Worm (Caenorhabditis elegans) whole organism, midembryonic: ENCODE results near the gene clec-38.

ENCODE experiments used
- T22C8.4 ChIP-seq: fragments of 200-800 bp; sonication (Bioruptor generic); IDR thresholded peaks from 2 replicates; pipeline ENCODE4 v1.3.6; 2022; ENCODE audit warnings: missing genetic modification characterization, missing compliant biosample characterization
- cog-1 ChIP-seq: sonication (generic microtip); optimal IDR thresholded peaks from 2 replicates; lab custom pipeline; 2016; ENCODE audit warnings: missing genetic modification characterization, missing compliant biosample characterization
- flt-1 ChIP-seq: fragments of 200-800 bp; sonication (Bioruptor generic); IDR thresholded peaks from 2 replicates; pipeline ENCODE4 v1.3.6; 2022; ENCODE audit warnings: missing genetic modification characterization, missing compliant biosample characterization
- klf-2 ChIP-seq: fragments of 200-800 bp; sonication (Bioruptor generic); conservative IDR thresholded peaks from 2 replicates; pipeline ENCODE4 v1.3.6; 2022; ENCODE audit warnings: missing genetic modification reagents, missing genetic modification characterization, missing compliant biosample characterization
- med-1 ChIP-seq: sonication (generic microtip); optimal IDR thresholded peaks from 2 replicates; lab custom pipeline; 2017; ENCODE audit warnings: missing genetic modification characterization, mild to moderate bottlenecking, missing compliant biosample characterization, antibody characterized with exemption, missing genetic modification reagents; ENCODE audit not compliant: insufficient read depth
- ref-1 ChIP-seq: fragments of 200-800 bp; sonication (Bioruptor generic); conservative IDR thresholded peaks from 2 replicates; pipeline ENCODE4 v1.3.6; 2022; ENCODE audit warnings: missing genetic modification reagents, missing genetic modification characterization, missing compliant biosample characterization
- tab-1 ChIP-seq: fragments of 200-800 bp; sonication (Bioruptor generic); IDR thresholded peaks from 2 replicates; pipeline ENCODE4 v1.3.6; 2022; ENCODE audit warnings: missing genetic modification characterization, missing compliant biosample characterization
- ztf-23 ChIP-seq: fragments of 200-800 bp; sonication (Bioruptor generic); IDR thresholded peaks from 2 replicates; pipeline ENCODE4 v1.3.6; 2022; ENCODE audit warnings: missing genetic modification reagents, missing genetic modification characterization, missing compliant biosample characterization
- ztf-29 ChIP-seq: fragments of 200-800 bp; sonication (Bioruptor generic); IDR thresholded peaks from 2 replicates; pipeline ENCODE4 v1.3.6; 2022; ENCODE audit warnings: missing genetic modification reagents, missing genetic modification characterization, missing compliant biosample characterization

clec-38 gene

DNA sequence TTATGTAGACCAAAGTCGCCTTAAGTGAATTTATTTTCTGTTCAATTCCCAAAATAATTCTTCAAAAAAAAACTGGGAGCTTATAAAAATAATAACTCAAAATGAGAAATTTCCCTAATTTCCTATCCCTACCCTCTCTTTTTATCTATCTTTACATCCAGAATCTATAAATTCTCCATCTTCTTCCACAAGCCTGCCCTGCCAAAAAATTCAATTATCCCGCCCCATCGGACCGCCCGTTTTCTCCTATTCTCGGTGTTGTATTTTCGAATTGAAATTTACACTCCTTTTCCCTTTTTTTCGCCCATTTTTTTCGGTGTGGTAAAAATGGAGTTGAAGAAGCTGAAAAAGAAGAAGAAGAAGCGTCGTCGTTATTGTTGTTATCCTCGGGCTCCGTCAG is 14.1 kb upstream of the clec-38 start:
- TF ChIP-seq flt-1 (GFP tag; lab: Robert Waterston, UW), result no peak
- no peak for TF ChIP-seq ztf-23 (GFP tag; lab: Robert Waterston, UW)
- TF ChIP-seq T22C8.4 (GFP tag; lab: Robert Waterston, UW), result no peak
- no peak for TF ChIP-seq ref-1 (GFP tag; lab: Robert Waterston, UW)
- TF ChIP-seq tab-1 (GFP tag; lab: Robert Waterston, UW), result no peak
- no peak for TF ChIP-seq med-1 (GFP tag; lab: Kevin White, UChicago)
- TF ChIP-seq ztf-29 (GFP tag; lab: Robert Waterston, UW), result no peak
- TF ChIP-seq cog-1 (tag; lab: Kevin White, UChicago), result no peak
- no peak for TF ChIP-seq klf-2 (GFP tag; lab: Robert Waterston, UW)

DNA sequence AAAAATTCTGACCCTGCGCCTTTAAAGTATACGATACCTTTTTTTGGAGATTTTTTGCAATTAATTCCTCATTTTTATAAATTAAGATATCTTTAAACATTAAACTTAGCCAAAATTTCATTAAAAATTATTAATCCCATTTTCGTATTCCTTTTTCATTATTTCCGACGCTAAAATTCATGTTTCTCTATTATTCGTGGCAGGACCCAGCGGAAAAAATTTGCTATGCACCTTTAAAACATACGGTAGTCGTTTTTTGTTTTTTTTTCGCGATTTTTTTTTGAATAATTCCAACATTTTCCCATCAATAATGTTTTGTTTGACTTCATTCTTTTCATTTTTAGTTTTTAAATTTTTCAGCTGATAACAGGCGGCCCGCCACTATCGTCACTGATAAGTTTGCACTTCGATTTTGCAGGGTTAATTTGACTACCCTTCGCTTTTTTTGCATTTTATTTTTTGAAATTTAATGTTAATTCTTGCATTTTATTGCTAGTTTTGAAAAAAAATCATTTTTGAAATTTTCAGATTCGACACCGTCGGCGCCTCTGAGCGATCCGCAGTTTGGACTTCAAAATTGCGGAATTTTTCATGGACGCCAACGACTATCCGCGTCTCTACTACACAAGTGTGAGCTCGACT is 11.7 kb upstream of the clec-38 start, which contains the start of gene dkf-2:
dkf-2 (plus strand) TSS at position 592 of the 642 bp plus-strand sequence.
- TF ChIP-seq klf-2 (GFP tag; lab: Robert Waterston, UW), result no peak

DNA sequence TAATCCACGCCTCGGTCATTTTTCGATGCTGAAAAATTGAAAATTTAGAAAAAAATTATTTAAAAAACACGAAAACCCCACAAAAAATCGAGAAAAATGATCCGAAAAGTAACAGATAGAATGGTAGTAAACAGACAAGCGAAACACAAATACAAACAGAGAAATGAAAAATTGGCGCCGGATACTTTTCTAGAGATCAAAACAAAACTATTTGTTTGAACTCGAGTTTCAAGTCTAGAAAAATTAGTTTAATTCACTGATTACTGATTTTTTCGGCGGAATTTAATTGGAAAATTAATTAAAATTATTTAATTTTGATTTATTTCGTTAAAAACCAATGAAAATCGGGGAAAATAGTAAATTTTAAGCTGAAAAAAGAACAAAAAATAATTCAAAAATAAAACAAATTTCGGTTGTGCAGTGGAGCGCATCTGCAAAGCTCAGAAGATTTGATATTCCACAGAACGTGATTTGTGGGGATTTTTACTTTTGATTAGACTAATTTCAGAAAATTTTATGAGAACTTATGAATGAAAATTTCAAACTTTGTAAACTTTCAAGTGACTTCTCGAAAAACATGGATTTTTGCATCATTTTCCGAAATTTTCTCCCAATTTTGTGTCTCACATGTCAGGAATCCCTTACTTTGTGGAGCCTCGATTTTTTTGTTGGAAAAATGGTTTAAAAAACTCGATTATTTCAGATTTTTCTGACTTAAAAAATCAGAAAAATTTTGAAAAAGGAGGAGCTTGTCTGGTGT is 11.0 kb upstream of the clec-38 start, which contains the start of gene gyg-2:
gyg-2 (minus strand) TSS at position 28 of the 760 bp plus-strand sequence.
- TF ChIP-seq ref-1 (GFP tag; lab: Robert Waterston, UW) (no peak), T22C8.4 (GFP tag; lab: Robert Waterston, UW) (no peak)

DNA sequence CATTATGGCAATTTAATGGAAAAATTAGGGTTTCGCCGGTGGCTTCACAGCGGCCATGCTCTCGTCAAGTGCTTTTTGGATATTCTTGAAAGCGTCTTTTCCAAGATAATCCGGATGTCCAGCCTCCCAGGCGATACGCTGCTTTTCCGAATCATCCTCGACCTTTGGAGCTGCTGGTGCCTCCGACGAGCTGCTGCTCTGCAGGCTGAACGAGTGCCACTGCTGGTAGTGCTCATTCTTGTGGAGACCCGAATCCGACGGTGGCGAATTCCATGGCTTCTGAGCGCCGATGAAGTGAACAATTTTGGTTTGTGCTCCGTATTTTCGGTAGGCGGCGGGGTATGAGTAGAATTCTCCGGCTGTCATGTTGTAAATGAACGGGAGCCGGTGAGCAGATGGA is 9.8 kb upstream of the clec-38 start:
- no peak for TF ChIP-seq tab-1 (GFP tag; lab: Robert Waterston, UW)
- TF ChIP-seq cog-1 (tag; lab: Kevin White, UChicago), result no peak
- no peak for TF ChIP-seq klf-2 (GFP tag; lab: Robert Waterston, UW)
- TF ChIP-seq ztf-23 (GFP tag; lab: Robert Waterston, UW), result no peak
- no peak for TF ChIP-seq med-1 (GFP tag; lab: Kevin White, UChicago)
- no peak for TF ChIP-seq ref-1 (GFP tag; lab: Robert Waterston, UW)
- no peak for TF ChIP-seq T22C8.4 (GFP tag; lab: Robert Waterston, UW)
- no peak for TF ChIP-seq ztf-29 (GFP tag; lab: Robert Waterston, UW)
- no peak for TF ChIP-seq flt-1 (GFP tag; lab: Robert Waterston, UW)

DNA sequence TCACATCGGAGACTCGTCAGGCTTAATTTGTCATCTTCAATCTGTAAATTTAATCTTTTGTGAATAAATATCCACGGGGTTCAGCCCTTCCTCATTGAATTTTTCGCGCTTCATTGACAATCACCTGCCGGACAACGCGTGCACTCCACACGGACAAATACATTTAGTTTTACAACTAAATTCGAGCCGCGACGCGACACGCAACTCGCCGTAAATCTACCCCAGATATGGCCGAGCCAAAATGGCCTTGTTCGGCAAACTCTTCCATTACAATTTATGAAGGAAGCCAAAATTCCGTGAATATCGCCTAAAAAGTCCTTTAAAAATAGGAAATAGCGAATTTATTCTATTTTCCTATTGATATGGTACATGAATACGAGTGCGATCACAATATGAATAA is 9.4 kb upstream of the clec-38 start:
- no peak for TF ChIP-seq ref-1 (GFP tag; lab: Robert Waterston, UW)
- no peak for TF ChIP-seq cog-1 (tag; lab: Kevin White, UChicago)
- no peak for TF ChIP-seq flt-1 (GFP tag; lab: Robert Waterston, UW)
- TF ChIP-seq tab-1 (GFP tag; lab: Robert Waterston, UW), result no peak
- TF ChIP-seq T22C8.4 (GFP tag; lab: Robert Waterston, UW), result no peak
- TF ChIP-seq med-1 (GFP tag; lab: Kevin White, UChicago), result no peak
- TF ChIP-seq ztf-29 (GFP tag; lab: Robert Waterston, UW), result no peak
- TF ChIP-seq klf-2 (GFP tag; lab: Robert Waterston, UW), result no peak
- TF ChIP-seq ztf-23 (GFP tag; lab: Robert Waterston, UW), result no peak

DNA sequence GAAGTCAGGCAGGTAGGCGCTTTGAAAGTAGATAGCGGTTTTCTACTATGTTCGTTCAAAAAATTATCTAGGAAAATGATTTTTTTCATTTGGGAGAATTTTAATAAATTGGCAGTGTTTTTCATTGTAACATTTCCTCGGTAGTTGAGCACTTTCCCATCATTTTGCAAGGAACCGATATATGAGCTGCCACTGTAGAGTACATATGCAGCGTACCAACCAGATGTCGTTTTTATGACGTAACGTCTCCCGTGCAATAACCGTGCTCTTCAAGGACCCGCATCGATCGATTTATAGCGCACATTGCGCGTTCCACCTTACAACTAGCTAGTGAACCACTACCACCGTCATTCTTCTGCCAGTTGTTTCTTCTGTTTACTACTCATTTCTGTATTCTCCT is 6.7 kb upstream of the clec-38 start, which contains the start of gene T25E12.6:
T25E12.6 (plus strand) TSS at position 301 of the 400 bp plus-strand sequence.
- TF ChIP-seq ztf-23 (GFP tag; lab: Robert Waterston, UW) (no peak), klf-2 (GFP tag; lab: Robert Waterston, UW) (no peak), T22C8.4 (GFP tag; lab: Robert Waterston, UW) (no peak), ref-1 (GFP tag; lab: Robert Waterston, UW) (no peak), flt-1 (GFP tag; lab: Robert Waterston, UW) (no peak), cog-1 (tag; lab: Kevin White, UChicago) (no peak), med-1 (GFP tag; lab: Kevin White, UChicago) (no peak), tab-1 (GFP tag; lab: Robert Waterston, UW) (no peak), ztf-29 (GFP tag; lab: Robert Waterston, UW) (no peak)

DNA sequence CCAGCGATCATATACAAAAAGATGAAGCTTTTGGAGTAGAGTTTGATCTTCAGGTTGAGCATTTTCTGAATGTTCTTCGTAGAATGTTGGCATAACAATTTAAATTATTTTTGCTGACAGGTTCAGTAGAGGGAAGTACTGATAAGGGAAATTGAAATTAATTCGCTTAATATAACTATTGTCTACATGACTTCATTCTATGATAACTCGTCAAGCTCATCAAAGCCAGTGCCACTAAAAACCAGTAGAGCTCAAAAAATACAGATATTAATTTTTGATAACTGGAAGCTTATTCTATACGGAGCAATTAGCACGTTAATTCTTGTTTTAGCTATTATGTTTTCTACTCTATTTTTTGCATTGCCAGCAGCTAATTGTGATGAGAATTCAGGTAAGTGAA is 3.7 kb upstream of the clec-38 start, which contains the start of the genes clec-29 and clec-39:
clec-29 (minus strand) TSS at position 101 of the 400 bp plus-strand sequence.
clec-39 (plus strand) TSS at position 169 of the 400 bp plus-strand sequence.
- TF ChIP-seq ref-1 (GFP tag; lab: Robert Waterston, UW) (no peak), ztf-29 (GFP tag; lab: Robert Waterston, UW) (no peak), flt-1 (GFP tag; lab: Robert Waterston, UW) (no peak), ztf-23 (GFP tag; lab: Robert Waterston, UW) (no peak), klf-2 (GFP tag; lab: Robert Waterston, UW) (no peak), T22C8.4 (GFP tag; lab: Robert Waterston, UW) (no peak), med-1 (GFP tag; lab: Kevin White, UChicago) (no peak), cog-1 (tag; lab: Kevin White, UChicago) (no peak), tab-1 (GFP tag; lab: Robert Waterston, UW) (no peak)

DNA sequence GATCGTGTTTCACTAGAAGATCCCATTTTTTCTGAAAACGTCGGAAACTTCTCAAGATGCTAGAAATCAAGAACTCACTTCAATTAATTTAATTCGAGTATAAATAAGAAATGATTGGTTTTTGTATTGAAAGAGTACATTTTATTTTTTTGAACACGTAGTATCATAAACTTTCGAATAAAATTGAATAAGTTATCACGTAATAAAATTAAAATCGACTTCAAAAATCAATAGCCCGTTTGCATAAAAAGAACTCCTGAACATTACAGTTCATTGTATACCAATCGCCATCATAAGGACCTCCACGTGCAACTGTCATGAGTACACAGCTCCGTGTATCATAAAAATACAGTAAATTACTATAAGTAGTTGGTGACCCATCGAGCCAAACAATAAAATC is 1.7 kb downstream of the clec-38 start, which contains the start of gene T25E12.16:
T25E12.16 (minus strand) TSS at position 101 of the 400 bp plus-strand sequence.
- TF ChIP-seq T22C8.4 (GFP tag; lab: Robert Waterston, UW), result no peak
- TF ChIP-seq klf-2 (GFP tag; lab: Robert Waterston, UW), result no peak
- TF ChIP-seq ztf-29 (GFP tag; lab: Robert Waterston, UW), result no peak
- TF ChIP-seq cog-1 (tag; lab: Kevin White, UChicago), result no peak

DNA sequence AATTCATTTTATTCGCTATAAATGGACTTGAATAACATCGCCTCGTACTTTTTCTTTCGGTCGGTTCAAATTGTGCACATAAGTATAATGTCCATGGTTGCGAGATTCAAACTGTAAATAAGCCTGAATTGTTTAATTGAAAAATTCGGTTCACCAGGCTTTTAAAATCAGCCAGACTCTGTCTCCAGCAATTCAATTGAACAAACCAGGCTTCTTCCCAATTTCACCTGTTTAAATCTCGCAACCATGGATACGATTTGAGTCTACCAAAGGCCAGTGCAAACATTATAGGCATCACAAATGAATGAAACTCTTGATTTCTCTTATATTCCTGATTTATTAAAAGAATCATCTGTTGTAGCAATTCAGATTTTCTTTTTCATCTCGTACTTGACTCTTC is 3.8 kb downstream of the clec-38 start, which contains the start of gene srz-100:
srz-100 (plus strand) TSS at position 301 of the 400 bp plus-strand sequence.
- TF ChIP-seq klf-2 (GFP tag; lab: Robert Waterston, UW), result no peak
- no peak for TF ChIP-seq med-1 (GFP tag; lab: Kevin White, UChicago)
